Worm (Caenorhabditis elegans): ENCODE results near the gene F55G11.1.

DNA sequence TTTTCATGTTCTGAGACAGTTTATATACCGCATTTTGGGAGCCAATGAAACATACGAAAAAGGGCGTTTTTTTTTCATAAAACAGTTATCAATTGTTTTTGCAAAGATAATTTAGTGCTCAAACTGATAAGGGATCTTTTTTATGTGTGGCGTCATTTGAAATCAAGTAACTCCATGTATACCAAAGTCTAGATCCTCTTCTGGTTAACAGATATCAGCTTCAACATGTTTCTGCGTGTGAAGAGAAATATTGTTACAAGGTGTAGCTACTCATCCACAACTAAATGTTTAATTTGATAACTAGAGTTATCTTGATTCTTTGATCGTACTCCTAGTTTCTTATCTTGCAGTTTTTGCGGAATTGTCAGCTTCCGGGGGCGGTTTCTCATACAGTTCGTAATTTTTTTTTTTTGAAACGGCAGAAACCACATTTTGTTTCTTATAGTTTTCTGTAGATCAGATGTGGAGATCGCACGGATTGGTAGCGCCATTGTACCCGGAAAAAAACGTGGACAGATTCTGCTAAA lies 25.7 kb upstream of the F55G11.1 start:
- TF ChIP-seq him-1 (tag; optimal IDR thresholded peaks at IDR 0.05) (no peak), dao-5 (tag; optimal IDR thresholded peaks at IDR 0.05) (no peak), W03F9.2 (tag; optimal IDR thresholded peaks at IDR 0.05) (no peak)
